Fruit fly (Drosophila melanogaster) whole organism, embryonic: Measurements from ENCODE around the gene CG4291.

Source experiments
- Antp ChIP-seq: fragments of 200-800 bp; sonication (Bioruptor generic); optimal IDR thresholded peaks from 3 replicates; lab custom pipeline; 2016; ENCODE audit warnings: missing biosample characterization, missing genetic modification characterization
- CG10209 ChIP-seq: fragments of 200-800 bp; sonication (Bioruptor generic); optimal IDR thresholded peaks from 3 replicates; lab custom pipeline; 2017; ENCODE audit warnings: missing biosample characterization, mild to moderate bottlenecking, missing genetic modification characterization, missing genetic modification reagents
- CG10565 ChIP-seq: fragments of 200-800 bp; sonication (Bioruptor generic); optimal IDR thresholded peaks from 3 replicates; lab custom pipeline; 2016; ENCODE audit warnings: missing biosample characterization, mild to moderate bottlenecking, missing genetic modification characterization
- CG12659 ChIP-seq: fragments of 200-800 bp; sonication (Bioruptor generic); optimal IDR thresholded peaks from 3 replicates; lab custom pipeline; 2017; ENCODE audit warnings: mild to moderate bottlenecking, missing biosample characterization, missing genetic modification reagents, missing genetic modification characterization
- CG12769 ChIP-seq: fragments of 200-800 bp; sonication (Bioruptor generic); optimal IDR thresholded peaks from 2 replicates; lab custom pipeline; 2019; ENCODE audit warnings: missing biosample characterization, mild to moderate bottlenecking, missing genetic modification characterization, moderate library complexity
- CG15601 ChIP-seq: fragments of 200-800 bp; sonication (Bioruptor generic); optimal IDR thresholded peaks from 3 replicates; lab custom pipeline; 2019; ENCODE audit warnings: missing biosample characterization, mild to moderate bottlenecking, missing genetic modification characterization, moderate library complexity
- CG1603 ChIP-seq: fragments of 200-800 bp; sonication (Bioruptor generic); optimal IDR thresholded peaks from 2 replicates; lab custom pipeline; 2019; ENCODE audit warnings: missing biosample characterization, mild to moderate bottlenecking, missing genetic modification characterization, moderate library complexity
- CG16779 ChIP-seq: fragments of 200-800 bp; sonication (Bioruptor generic); IDR thresholded peaks from 2 replicates; pipeline ENCODE4 v1.3.6; 2022; ENCODE audit warnings: missing biosample characterization, missing genetic modification characterization
- CG17361 ChIP-seq: fragments of 200-800 bp; sonication (Bioruptor generic); IDR thresholded peaks from 3 replicates; pipeline ENCODE4 v1.3.6; 2022; ENCODE audit warnings: missing biosample characterization, missing genetic modification characterization
- CG31224 ChIP-seq: fragments of 200-800 bp; sonication (Bioruptor generic); IDR thresholded peaks from 2 replicates; pipeline ENCODE4 v1.3.6; 2022; ENCODE audit warnings: missing biosample characterization, missing genetic modification characterization
- CG33213 ChIP-seq: fragments of 200-800 bp; sonication (Bioruptor generic); optimal IDR thresholded peaks from 3 replicates; lab custom pipeline; 2016; ENCODE audit warnings: missing biosample characterization, missing genetic modification characterization
- CG3726 ChIP-seq: fragments of 200-800 bp; sonication (Bioruptor generic); IDR thresholded peaks from 3 replicates; pipeline ENCODE4, ENCODE4 v1.3.6; 2022; ENCODE audit warnings: missing biosample characterization, missing genetic modification characterization
- CG43689 ChIP-seq: fragments of 200-800 bp; sonication (Bioruptor generic); IDR thresholded peaks from 2 replicates; pipeline ENCODE4 v1.3.6; 2022; ENCODE audit warnings: missing biosample characterization, missing genetic modification characterization
- CG6272 ChIP-seq: fragments of 200-800 bp; sonication (Bioruptor generic); IDR thresholded peaks from 2 replicates; pipeline ENCODE4 v1.3.6; 2022; ENCODE audit warnings: missing biosample characterization, missing genetic modification characterization
- CG6765 ChIP-seq: fragments of 200-800 bp; sonication (Bioruptor generic); optimal IDR thresholded peaks from 3 replicates; lab custom pipeline; 2017; ENCODE audit warnings: missing biosample characterization, mild to moderate bottlenecking, missing genetic modification characterization
- CG8281 ChIP-seq: fragments of 200-800 bp; sonication (Bioruptor generic); optimal IDR thresholded peaks from 2 replicates; lab custom pipeline; 2018; ENCODE audit warnings: missing biosample characterization, mild to moderate bottlenecking, missing genetic modification characterization, moderate library complexity
- CG8359 ChIP-seq: fragments of 200-800 bp; sonication (Bioruptor generic); optimal IDR thresholded peaks from 2 replicates; lab custom pipeline; 2017; ENCODE audit warnings: missing biosample characterization, mild to moderate bottlenecking, missing genetic modification characterization, borderline replicate concordance
- CkIIα-i1 ChIP-seq: fragments of 200-800 bp; sonication (Bioruptor generic); IDR thresholded peaks from 2 replicates; pipeline ENCODE4 v1.3.6; 2022; ENCODE audit warnings: missing biosample characterization, missing genetic modification characterization
- Doc2 ChIP-seq: fragments of 200-800 bp; sonication (Bioruptor generic); IDR thresholded peaks from 2 replicates; pipeline ENCODE4 v1.3.6; 2022; ENCODE audit warnings: missing biosample characterization, missing genetic modification characterization
- Doc3 ChIP-seq: fragments of 200-800 bp; sonication (Bioruptor generic); IDR thresholded peaks from 3 replicates; pipeline ENCODE4 v1.3.6; 2022; ENCODE audit warnings: missing biosample characterization, missing genetic modification characterization; ENCODE audit not compliant: partially characterized antibody
- HLH4C ChIP-seq: fragments of 200-800 bp; sonication (Bioruptor generic); IDR thresholded peaks from 3 replicates; pipeline ENCODE4 v1.3.6; 2022; ENCODE audit warnings: missing biosample characterization, missing genetic modification characterization; ENCODE audit not compliant: partially characterized antibody
- Hand ChIP-seq: fragments of 200-800 bp; sonication (Bioruptor generic); optimal IDR thresholded peaks from 2 replicates; lab custom pipeline; 2017; ENCODE audit warnings: mild to moderate bottlenecking, missing biosample characterization, missing genetic modification reagents, missing genetic modification characterization
- Hsf ChIP-seq: fragments of 200-800 bp; sonication (Bioruptor generic); optimal IDR thresholded peaks from 3 replicates; lab custom pipeline; 2016; ENCODE audit warnings: missing biosample characterization, missing genetic modification characterization
- MESR4 ChIP-seq: fragments of 200-800 bp; sonication (Bioruptor generic); optimal IDR thresholded peaks from 2 replicates; lab custom pipeline; 2018; ENCODE audit warnings: missing biosample characterization, mild to moderate bottlenecking, missing genetic modification characterization, moderate library complexity
- NC2β ChIP-seq: fragments of 200-800 bp; sonication (Bioruptor generic); optimal IDR thresholded peaks from 2 replicates; lab custom pipeline; 2016; ENCODE audit warnings: missing biosample characterization, missing genetic modification characterization
- Nf-YB ChIP-seq: fragments of 200-800 bp; sonication (Bioruptor generic); optimal IDR thresholded peaks from 3 replicates; lab custom pipeline; 2019; ENCODE audit warnings: missing biosample characterization, mild to moderate bottlenecking, missing genetic modification characterization, moderate library complexity
- Nf-YC ChIP-seq: fragments of 200-800 bp; optimal IDR thresholded peaks from 3 replicates; lab custom pipeline; 2019; ENCODE audit warnings: missing biosample characterization, mild to moderate bottlenecking, missing genetic modification characterization, moderate library complexity
- PHDP ChIP-seq: fragments of 200-800 bp; sonication (Bioruptor generic); optimal IDR thresholded peaks from 3 replicates; lab custom pipeline; 2018; ENCODE audit warnings: missing biosample characterization, mild to moderate bottlenecking, missing genetic modification characterization, moderate library complexity
- Side ChIP-seq: fragments of 200-800 bp; sonication (Bioruptor generic); optimal IDR thresholded peaks from 2 replicates; lab custom pipeline; 2016; ENCODE audit warnings: missing biosample characterization, missing genetic modification characterization
- ap ChIP-seq: fragments of 200-800 bp; sonication (Bioruptor generic); IDR thresholded peaks from 2 replicates; pipeline ENCODE4 v1.3.6; 2022; ENCODE audit warnings: missing biosample characterization, missing genetic modification characterization
- bab2 ChIP-seq: fragments of 200-800 bp; sonication (Bioruptor generic); optimal IDR thresholded peaks from 2 replicates; lab custom pipeline; 2016; ENCODE audit warnings: missing biosample characterization, missing genetic modification characterization
- chif ChIP-seq, 2 experiments: fragments of 200-800 bp; sonication (Bioruptor generic); optimal IDR thresholded peaks; 3 replicates each; lab custom pipeline; 2016; ENCODE audit warnings: missing biosample characterization in 2 of 2, missing genetic modification characterization in 2 of 2
- ci ChIP-seq: fragments of 200-800 bp; sonication (Bioruptor generic); IDR thresholded peaks from 3 replicates; pipeline ENCODE4 v1.3.6; 2022; ENCODE audit warnings: missing biosample characterization, missing genetic modification characterization
- cwo ChIP-seq: fragments of 200-800 bp; sonication (Bioruptor generic); optimal IDR thresholded peaks from 3 replicates; lab custom pipeline; 2017; ENCODE audit warnings: missing biosample characterization, missing genetic modification characterization, mild to moderate bottlenecking, moderate library complexity, missing genetic modification reagents
- exex ChIP-seq: fragments of 200-800 bp; sonication (Bioruptor generic); optimal IDR thresholded peaks from 4 replicates; lab custom pipeline; 2018; ENCODE audit warnings: missing biosample characterization, mild to moderate bottlenecking, missing genetic modification characterization, moderate library complexity
- fu2 ChIP-seq: fragments of 200-800 bp; sonication (Bioruptor generic); optimal IDR thresholded peaks from 2 replicates; lab custom pipeline; 2016; ENCODE audit warnings: missing biosample characterization, missing genetic modification characterization
- hkb ChIP-seq, 2 experiments: fragments of 200-800 bp in 1 of 2; fragments of >200 bp in 1 of 2; sonication (Bioruptor generic) in 1 of 2; IDR thresholded peaks in 1 of 2; optimal IDR thresholded peaks in 1 of 2; 2 replicates each; pipeline versions ENCODE4 v1.3.6 to Lab custom; 2017 to 2022; ENCODE audit warnings: missing biosample characterization in 1 of 2, missing genetic modification characterization in 1 of 2
- jumu ChIP-seq: fragments of 200-800 bp; sonication (Bioruptor generic); optimal IDR thresholded peaks from 3 replicates; lab custom pipeline; 2016; ENCODE audit warnings: missing biosample characterization, missing genetic modification characterization
- ken ChIP-seq: fragments of 200-800 bp; sonication (Bioruptor generic); IDR thresholded peaks from 3 replicates; pipeline ENCODE4 v1.3.6; 2022; ENCODE audit warnings: missing biosample characterization, missing genetic modification characterization
- lbe ChIP-seq: fragments of 200-800 bp; sonication (Bioruptor generic); optimal IDR thresholded peaks from 2 replicates; lab custom pipeline; 2016; ENCODE audit warnings: missing biosample characterization, mild to moderate bottlenecking, missing genetic modification characterization
- mld ChIP-seq: fragments of 200-800 bp; sonication (Bioruptor generic); IDR thresholded peaks from 3 replicates; pipeline ENCODE4 v1.3.6; 2022; ENCODE audit warnings: missing biosample characterization, missing genetic modification characterization; ENCODE audit not compliant: partially characterized antibody
- p53 ChIP-seq: fragments of 200-800 bp; sonication (Bioruptor generic); optimal IDR thresholded peaks from 2 replicates; lab custom pipeline; 2016; ENCODE audit warnings: missing biosample characterization, missing genetic modification characterization
- pzg ChIP-seq: fragments of 200-800 bp; sonication (Bioruptor generic); optimal IDR thresholded peaks from 3 replicates; lab custom pipeline; 2018; ENCODE audit warnings: missing biosample characterization, mild to moderate bottlenecking, missing genetic modification characterization, moderate library complexity
- row ChIP-seq: fragments of 200-800 bp; sonication (Bioruptor generic); IDR thresholded peaks from 3 replicates; pipeline ENCODE4 v1.3.6; 2022; ENCODE audit warnings: missing biosample characterization, missing genetic modification characterization
- slbo ChIP-seq: fragments of 200-800 bp; sonication (Bioruptor generic); IDR thresholded peaks from 2 replicates; pipeline ENCODE4 v1.3.6; 2022; ENCODE audit warnings: missing biosample characterization, missing genetic modification characterization
- tgo ChIP-seq: fragments of 200-800 bp; sonication (Bioruptor generic); IDR thresholded peaks from 3 replicates; pipeline ENCODE4 v1.3.6; 2022; ENCODE audit warnings: missing biosample characterization, missing genetic modification characterization
- tx ChIP-seq: fragments of 200-800 bp; sonication (Bioruptor generic); optimal IDR thresholded peaks from 2 replicates; lab custom pipeline; 2016; ENCODE audit warnings: missing biosample characterization, missing genetic modification characterization
- z ChIP-seq: fragments of 200-800 bp; sonication (Bioruptor generic); IDR thresholded peaks from 3 replicates; pipeline ENCODE4 v1.3.6; 2022; ENCODE audit warnings: missing biosample characterization, missing genetic modification characterization

CG4291 gene

DNA sequence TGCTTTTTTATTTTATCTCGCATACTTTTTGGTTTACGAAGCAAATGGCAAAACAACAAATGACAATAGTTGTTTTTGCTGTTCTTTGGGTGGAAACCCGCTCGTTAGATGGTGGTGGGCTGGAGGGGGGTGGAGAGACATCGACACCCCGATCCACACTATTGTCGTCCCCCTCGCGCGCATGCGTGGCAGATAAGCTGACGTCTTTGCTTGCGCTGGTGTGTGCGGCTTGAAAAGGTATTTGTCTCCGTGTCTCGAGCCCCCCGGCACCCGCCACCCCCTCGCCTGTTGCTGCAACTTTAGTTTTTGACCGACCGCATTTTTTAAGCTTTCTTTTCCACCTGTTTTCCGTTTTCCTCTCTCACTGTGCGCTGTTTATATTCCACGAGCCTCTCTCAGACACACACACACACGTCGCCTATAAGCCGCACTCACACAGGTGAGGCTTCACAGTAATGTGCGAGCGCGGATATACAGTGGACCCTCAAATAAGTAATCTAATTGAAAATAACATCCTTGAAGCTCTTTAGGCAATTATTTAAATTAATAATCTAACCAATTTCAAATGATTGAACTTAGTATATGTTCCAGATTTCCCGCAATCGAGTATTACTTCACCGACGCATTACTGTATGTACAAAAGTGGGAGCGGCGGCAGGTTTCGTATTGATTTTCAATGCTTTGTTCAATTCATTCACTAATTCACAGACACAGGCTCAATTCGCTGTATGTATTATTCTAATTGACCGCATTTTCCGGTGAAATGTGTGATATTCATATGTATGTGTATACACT is 14.6 kb upstream of the CG4291 start (continued):
- TF ChIP-seq bab2 (GFP tag; lab: Kevin White, UChicago) (peak; percentile 92), Antp (GFP tag; lab: Kevin White, UChicago) (peak; percentile 83), CG1603 (tag; lab: Kevin White, UChicago) (peak; percentile 94), PHDP (tag; lab: Kevin White, UChicago) (peak; percentile 94), jumu (GFP tag; lab: Kevin White, UChicago) (peak; percentile 90), exex (tag; lab: Kevin White, UChicago) (peak; percentile 69), lbe (GFP tag; lab: Kevin White, UChicago) (peak; percentile 94), pzg (GFP tag; lab: Kevin White, UChicago) (peak; percentile 14), tgo (peak; percentile 95), CG8359 (GFP tag; lab: Kevin White, UChicago) (peak; percentile 52), CG12769 (tag; lab: Kevin White, UChicago) (peak; percentile 97), NC2β (GFP tag; lab: Kevin White, UChicago) (peak; percentile 75), hkb (optimal IDR thresholded peaks at IDR 0.05; lab: Kevin White, UChicago) (no peak), hkb (GFP tag; IDR thresholded peaks at IDR 0.05; lab: Robert Waterston, UW) (peak; percentile 96), CkIIα-i1 (GFP tag; lab: Robert Waterston, UW) (peak; percentile 31; the same call in 1 of the 2 replicates), CG10565 (GFP tag; lab: Kevin White, UChicago) (peak; percentile 51), Doc3 (no peak), Hsf (GFP tag; lab: Kevin White, UChicago) (peak; percentile 92), Side (GFP tag; lab: Kevin White, UChicago) (peak; percentile 92), CG10209 (GFP tag; lab: Kevin White, UChicago) (peak; percentile 91), slbo (peak; percentile 97), Doc2 (peak; percentile 80), cwo (GFP tag; lab: Kevin White, UChicago) (peak; percentile 85), CG8281 (peak; percentile 86), fu2 (peak; percentile 71), CG15601 (peak; percentile 89), CG6272 (peak; percentile 94), z (GFP tag; lab: Robert Waterston, UW) (no peak), HLH4C (GFP tag; lab: Robert Waterston, UW) (no peak; the same call in 2 of the 3 replicates), tx (GFP tag; lab: Kevin White, UChicago) (peak; percentile 79), Nf-YB (GFP tag; lab: Kevin White, UChicago) (peak; percentile 73), MESR4 (GFP tag; lab: Kevin White, UChicago) (peak; percentile 24), CG31224 (GFP tag; lab: Robert Waterston, UW) (peak; percentile 90), ci (GFP tag; lab: Robert Waterston, UW) (peak; percentile 97), Hand (GFP tag; lab: Kevin White, UChicago) (peak; percentile 77), Nf-YC (tag; lab: Kevin White, UChicago) (peak; percentile 82), CG43689 (peak; percentile 88), ap (GFP tag; lab: Robert Waterston, UW) (peak; percentile 91), row (peak; percentile 95), chif (GFP tag; optimal IDR thresholded peaks at IDR 0.05; lab: Kevin White, UChicago) (peak; percentile 87 to 94), CG6765 (GFP tag; lab: Kevin White, UChicago) (peak; percentile 81), CG3726 (GFP tag; lab: Robert Waterston, UW) (peak; percentile 88), mld (GFP tag; lab: Robert Waterston, UW) (0 out of 3 replicates have a peak, but pooled peaks have one; percentile 43), CG33213 (peak; percentile 83), p53 (peak; percentile 57), CG16779 (GFP tag; lab: Robert Waterston, UW) (peak; percentile 87), CG12659 (GFP tag; lab: Kevin White, UChicago) (peak; percentile 94), CG17361 (GFP tag; lab: Robert Waterston, UW) (peak; percentile 90), ken (GFP tag; lab: Robert Waterston, UW) (peak; percentile 94)
